Fruit fly (Drosophila melanogaster): Measurements from ENCODE around the gene Acsf2.

Gene Acsf2

dm6 chr2L:5345900-5346299 lies 3.9 kb upstream of the Acsf2 start, which contains the start of gene nompC:
Gene nompC (plus strand): TSS chr2L:5346200.
- TF ChIP-seq Rfx (GFP tag; IDR thresholded peaks at IDR 0.05) (0 out of 2 replicates have a peak, but pooled peaks have one; percentile 34), Ets65A (GFP tag) (peak; percentile 71), Deaf1 (tag; optimal IDR thresholded peaks at IDR 0.05) (peak; percentile 56), scrt (GFP tag; optimal IDR thresholded peaks at IDR 0.05) (peak; percentile 29), CG6654 (GFP tag; optimal IDR thresholded peaks at IDR 0.05) (no peak), dm (GFP tag; optimal IDR thresholded peaks at IDR 0.05) (no peak), ttk (GFP tag; IDR thresholded peaks at IDR 0.05) (peak; percentile 8; the same call in 1 of the 2 replicates)

- TF ChIP-seq CG6813 (GFP tag; optimal IDR thresholded peaks at IDR 0.05) (peak; percentile 13), chinmo (GFP tag; IDR thresholded peaks at IDR 0.05; ENCODE audit: partially characterized antibody) (0 out of 4 replicates have a peak, but pooled peaks have one; percentile 33), sug (tag; optimal IDR thresholded peaks at IDR 0.05) (no peak), Chrac-16 (GFP tag; optimal IDR thresholded peaks at IDR 0.05) (no peak), HLH4C (GFP tag; IDR thresholded peaks at IDR 0.05; ENCODE audit: partially characterized antibody) (no peak), crol (GFP tag; IDR thresholded peaks at IDR 0.05) (no peak), CG10267 (tag; optimal IDR thresholded peaks at IDR 0.05) (no peak), amos (GFP tag; IDR thresholded peaks at IDR 0.05; ENCODE audit: partially characterized antibody) (peak; percentile 22; the same call in 1 of the 2 replicates), CTCF (GFP tag; optimal IDR thresholded peaks at IDR 0.05) (peak; percentile 55), BEAF-32 (GFP tag; optimal IDR thresholded peaks at IDR 0.05) (peak; percentile 19), CG18262 (tag; optimal IDR thresholded peaks at IDR 0.05) (no peak), CG13287 (GFP tag; IDR thresholded peaks at IDR 0.05; ENCODE audit: partially characterized antibody) (peak; percentile 29; the same call in 1 of the 2 replicates), eve (GFP tag; optimal IDR thresholded peaks at IDR 0.05) (peak in 1 of 2 experiments; percentile 32), mirr (GFP tag; optimal IDR thresholded peaks at IDR 0.05) (peak; percentile 55), HmgZ (tag; optimal IDR thresholded peaks at IDR 0.05) (peak; percentile 27), Drgx (GFP tag; IDR thresholded peaks at IDR 0.05) (no peak), lab (GFP tag; optimal IDR thresholded peaks at IDR 0.05) (peak; percentile 21), ems (GFP tag; optimal IDR thresholded peaks at IDR 0.05) (no peak), cg (GFP tag; optimal IDR thresholded peaks at IDR 0.05) (peak; percentile 30), twi (tag; optimal IDR thresholded peaks at IDR 0.05) (no peak), jing (GFP tag; optimal IDR thresholded peaks at IDR 0.05) (no peak)
Observed at dm6 chr2L:5341015-5341608, 922 bp downstream of the Acsf2 start.

DNA sequence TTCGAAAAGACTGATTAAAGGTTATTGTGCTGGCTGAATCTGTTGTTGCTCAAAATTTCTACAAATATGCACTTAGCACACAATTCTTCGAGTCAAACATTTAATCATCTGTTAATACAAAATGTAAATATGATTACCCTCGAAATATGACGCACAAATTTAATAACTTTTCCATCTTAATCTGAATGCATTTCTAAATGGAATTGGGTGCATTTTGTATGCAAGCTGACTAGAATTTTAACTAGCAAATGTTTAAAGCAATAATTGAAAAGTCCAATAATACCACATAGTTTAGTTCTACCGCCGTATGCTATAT lies 3.4 kb downstream of the Acsf2 start:
- no peak for TF ChIP-seq CG15269 (tag; optimal IDR thresholded peaks at IDR 0.05)
- TF ChIP-seq CG7839 (tag; optimal IDR thresholded peaks at IDR 0.05) = no peak
- TF ChIP-seq NC2α (GFP tag; optimal IDR thresholded peaks at IDR 0.05) = no peak
- TF ChIP-seq Aef1 (GFP tag; IDR thresholded peaks at IDR 0.05) = no peak
- peak; percentile 42 for TF ChIP-seq Spps (tag; optimal IDR thresholded peaks at IDR 0.05)
- TF ChIP-seq zfh1 (GFP tag; IDR thresholded peaks at IDR 0.05) = no peak
- TF ChIP-seq Meics (GFP tag; optimal IDR thresholded peaks at IDR 0.05) = no peak
- TF ChIP-seq CG12219 (GFP tag; optimal IDR thresholded peaks at IDR 0.05) = no peak
- peak; percentile 67 for TF ChIP-seq Blimp-1 (GFP tag; optimal IDR thresholded peaks at IDR 0.05)
- TF ChIP-seq Lim3 (GFP tag; IDR thresholded peaks at IDR 0.05) = no peak
- TF ChIP-seq CG3163 (GFP tag; optimal IDR thresholded peaks at IDR 0.05) = no peak
- TF ChIP-seq lola (GFP tag; optimal IDR thresholded peaks at IDR 0.05) = peak in 1 of 3 experiments; percentile 14
- TF ChIP-seq Rx (GFP tag; IDR thresholded peaks at IDR 0.05) = no peak
- TF ChIP-seq exex (tag; optimal IDR thresholded peaks at IDR 0.05) = no peak
- TF ChIP-seq CG12942 (GFP tag; optimal IDR thresholded peaks at IDR 0.05) = no peak
- TF ChIP-seq CG11093 (GFP tag; IDR thresholded peaks at IDR 0.05) = no peak
- peak; percentile 19 for TF ChIP-seq CG1529 (GFP tag; optimal IDR thresholded peaks at IDR 0.05)
- TF ChIP-seq mam (GFP tag; optimal IDR thresholded peaks at IDR 0.05) = no peak
- peak; percentile 66 for TF ChIP-seq ATbp (GFP tag; optimal IDR thresholded peaks at IDR 0.05)
- TF ChIP-seq Drgx (GFP tag; IDR thresholded peaks at IDR 0.05) = no peak
- peak; percentile 29 for TF ChIP-seq kni (GFP tag; optimal IDR thresholded peaks at IDR 0.05)
- no peak for TF ChIP-seq CG17385 (GFP tag; optimal IDR thresholded peaks at IDR 0.05)

All from whole organism, embryonic.